Worm (Caenorhabditis elegans) whole organism, late embryonic: Measurements from ENCODE around the gene ser-1.

Experiments
- C38D4.7 ChIP-seq: fragments of 200-800 bp; sonication (Bioruptor generic); optimal IDR thresholded peaks from 2 replicates; lab custom pipeline; 2018; ENCODE audit warnings: mild to moderate bottlenecking, missing genetic modification characterization, moderate library complexity, missing compliant biosample characterization
- ama-1 ChIP-seq: fragments of 150-350 bp; optimal IDR thresholded peaks from 2 replicates; lab custom pipeline; 2014
- ceh-18 ChIP-seq: sonication (generic microtip); optimal IDR thresholded peaks from 2 replicates; lab custom pipeline; 2016; ENCODE audit warnings: missing genetic modification characterization, missing compliant biosample characterization
- ceh-19 ChIP-seq: fragments of 200-800 bp; sonication (Bioruptor generic); optimal IDR thresholded peaks from 2 replicates; lab custom pipeline; 2018; ENCODE audit warnings: mild to moderate bottlenecking, missing genetic modification characterization, missing compliant biosample characterization
- ceh-22 ChIP-seq: sonication (generic microtip); optimal IDR thresholded peaks from 2 replicates; lab custom pipeline; 2017; ENCODE audit warnings: missing biosample characterization, missing genetic modification characterization
- ceh-31 ChIP-seq: sonication (generic microtip); optimal IDR thresholded peaks from 2 replicates; lab custom pipeline; 2016; ENCODE audit warnings: missing genetic modification characterization, missing compliant biosample characterization
- ceh-34 ChIP-seq: sonication (generic microtip); optimal IDR thresholded peaks from 2 replicates; lab custom pipeline; 2016; ENCODE audit warnings: mild to moderate bottlenecking, missing genetic modification characterization, missing compliant biosample characterization
- ceh-45 ChIP-seq: fragments of 200-800 bp; sonication (Bioruptor generic); IDR thresholded peaks from 2 replicates; pipeline ENCODE4 v1.3.6; 2022; ENCODE audit warnings: missing genetic modification reagents, missing genetic modification characterization, missing compliant biosample characterization
- ceh-6 ChIP-seq: fragments of 200-800 bp; sonication (Bioruptor generic); optimal IDR thresholded peaks from 2 replicates; lab custom pipeline; 2018; ENCODE audit warnings: mild to moderate bottlenecking, missing genetic modification characterization, missing compliant biosample characterization
- che-1 ChIP-seq: sonication (generic microtip); optimal IDR thresholded peaks from 2 replicates; lab custom pipeline; 2016; ENCODE audit warnings: mild to moderate bottlenecking, missing genetic modification characterization, missing compliant biosample characterization
- fax-1 ChIP-seq: sonication (generic microtip); optimal IDR thresholded peaks from 2 replicates; lab custom pipeline; 2016; ENCODE audit warnings: missing genotype, missing genetic modification characterization, missing compliant biosample characterization
- gmeb-2 ChIP-seq: sonication (generic microtip); optimal IDR thresholded peaks from 2 replicates; lab custom pipeline; 2016; ENCODE audit warnings: missing genetic modification characterization, inconsistent platforms, missing compliant biosample characterization
- hlh-13 ChIP-seq: fragments of 200-800 bp; sonication (Bioruptor generic); optimal IDR thresholded peaks from 2 replicates; lab custom pipeline; 2018; ENCODE audit warnings: mild to moderate bottlenecking, missing genetic modification characterization, missing compliant biosample characterization
- hlh-15 ChIP-seq: sonication (generic microtip); optimal IDR thresholded peaks from 2 replicates; lab custom pipeline; 2016; ENCODE audit warnings: missing genetic modification characterization, missing compliant biosample characterization
- nfya-1 ChIP-seq: sonication (generic microtip); optimal IDR thresholded peaks from 2 replicates; lab custom pipeline; 2017; ENCODE audit warnings: missing genetic modification characterization, mild to moderate bottlenecking, missing compliant biosample characterization, antibody characterized with exemption, moderate library complexity
- nhr-232 ChIP-seq: sonication (generic microtip); optimal IDR thresholded peaks from 2 replicates; lab custom pipeline; 2016; ENCODE audit warnings: missing genetic modification characterization, missing compliant biosample characterization
- pag-3 ChIP-seq: sonication (generic microtip); optimal IDR thresholded peaks from 2 replicates; lab custom pipeline; 2016; ENCODE audit warnings: missing compliant biosample characterization, missing genetic modification characterization, borderline replicate concordance
- pat-9 ChIP-seq: fragments of 200-800 bp; sonication (Bioruptor generic); optimal IDR thresholded peaks from 2 replicates; lab custom pipeline; 2018; ENCODE audit warnings: mild to moderate bottlenecking, missing genetic modification characterization, moderate library complexity, missing compliant biosample characterization
- pax-1 ChIP-seq: fragments of 150-350 bp; optimal IDR thresholded peaks from 2 replicates; lab custom pipeline; 2014; ENCODE audit warnings: missing biosample characterization, missing genetic modification characterization
- pros-1 ChIP-seq: fragments of 150-350 bp; optimal IDR thresholded peaks from 2 replicates; lab custom pipeline; 2014; ENCODE audit warnings: missing biosample characterization, missing genetic modification reagents, missing genetic modification characterization
- ref-2 ChIP-seq: sonication (generic microtip); optimal IDR thresholded peaks from 2 replicates; lab custom pipeline; 2016; ENCODE audit warnings: missing genetic modification characterization, missing compliant biosample characterization
- rnt-1 ChIP-seq: sonication (generic microtip); optimal IDR thresholded peaks from 2 replicates; lab custom pipeline; 2016; ENCODE audit warnings: missing genetic modification characterization, missing compliant biosample characterization
- sdc-2 ChIP-seq: sonication (generic microtip); optimal IDR thresholded peaks from 2 replicates; lab custom pipeline; 2016; ENCODE audit warnings: missing genotype, missing genetic modification characterization, missing compliant biosample characterization
- sox-2 ChIP-seq: fragments of 200-800 bp; sonication (Bioruptor generic); IDR thresholded peaks from 2 replicates; pipeline ENCODE4 v1.3.6; 2022; ENCODE audit warnings: missing genetic modification reagents, missing genetic modification characterization, missing compliant biosample characterization
- sox-4 ChIP-seq: sonication (generic microtip); optimal IDR thresholded peaks from 2 replicates; lab custom pipeline; 2017; ENCODE audit warnings: mild to moderate bottlenecking, missing genetic modification characterization, inconsistent platforms, missing compliant biosample characterization
- syd-9 ChIP-seq: sonication (generic microtip); optimal IDR thresholded peaks from 2 replicates; lab custom pipeline; 2016; ENCODE audit warnings: mild to moderate bottlenecking, missing genetic modification characterization, moderate library complexity, missing compliant biosample characterization
- tbx-2 ChIP-seq: sonication (generic microtip); optimal IDR thresholded peaks from 2 replicates; lab custom pipeline; 2016; ENCODE audit warnings: missing genetic modification characterization, missing compliant biosample characterization
- ttx-3 ChIP-seq: sonication (generic microtip); optimal IDR thresholded peaks from 2 replicates; lab custom pipeline; 2016; ENCODE audit warnings: missing genetic modification reagents, missing genetic modification characterization, missing compliant biosample characterization
- unc-3 ChIP-seq, 2 experiments: fragments of 200-800 bp in 1 of 2; sonication (Bioruptor generic) in 1 of 2; sonication (generic microtip) in 1 of 2; conservative IDR thresholded peaks in 1 of 2; optimal IDR thresholded peaks in 1 of 2; 2 replicates each; pipeline versions ENCODE4 v1.3.6 to Lab custom; 2016 to 2022; ENCODE audit warnings: missing compliant biosample characterization in 2 of 2, missing genetic modification characterization in 2 of 2, missing genetic modification reagents in 1 of 2
- unc-42 ChIP-seq: sonication (generic microtip); optimal IDR thresholded peaks from 2 replicates; lab custom pipeline; 2016; ENCODE audit warnings: missing genotype, missing genetic modification characterization, missing compliant biosample characterization
- unc-55 ChIP-seq: sonication (generic microtip); optimal IDR thresholded peaks from 2 replicates; lab custom pipeline; 2017; ENCODE audit warnings: missing biosample characterization, missing genetic modification reagents, missing genetic modification characterization

Gene ser-1

ce11 chrX:16590803-16591202, 11.3 kb downstream of the ser-1 start (continued):
- TF ChIP-seq ttx-3 (tag; lab: Kevin White, UChicago) (peak; percentile 12), che-1 (tag; lab: Kevin White, UChicago) (peak; percentile 69), ref-2 (peak; percentile 63), sox-4 (peak; percentile 28), ceh-34 (tag; lab: Kevin White, UChicago) (peak; percentile 22), hlh-13 (GFP tag; lab: Kevin White, UChicago) (peak; percentile 38), ceh-45 (GFP tag; lab: Robert Waterston, UW) (no peak), rnt-1 (tag; lab: Kevin White, UChicago) (peak; percentile 32), sox-2 (peak; percentile 9; the same call in 1 of the 2 replicates), sdc-2 (tag; lab: Kevin White, UChicago) (peak; percentile 80), pros-1 (tag; lab: Kevin White, UChicago) (peak; percentile 22), gmeb-2 (tag; lab: Kevin White, UChicago) (peak; percentile 48), fax-1 (tag; lab: Kevin White, UChicago) (peak; percentile 59), unc-3 (GFP tag; conservative IDR thresholded peaks at IDR 0.05; lab: Robert Waterston, UW) (peak; percentile 63), unc-3 (tag; optimal IDR thresholded peaks at IDR 0.05; lab: Kevin White, UChicago) (no peak), ceh-6 (peak; percentile 68), nfya-1 (tag; lab: Kevin White, UChicago) (peak; percentile 38), hlh-15 (tag; lab: Kevin White, UChicago) (no peak), pat-9 (tag; lab: Kevin White, UChicago) (peak; percentile 58)

- TF ChIP-seq ceh-31 (tag; lab: Kevin White, UChicago) (no peak), pag-3 (tag; lab: Kevin White, UChicago) (no peak), ceh-18 (no peak), ceh-6 (no peak), ceh-19 (GFP tag; lab: Kevin White, UChicago) (peak; percentile 28), pat-9 (tag; lab: Kevin White, UChicago) (no peak), ceh-34 (tag; lab: Kevin White, UChicago) (peak; percentile 94), nfya-1 (tag; lab: Kevin White, UChicago) (no peak), unc-55 (no peak), pros-1 (tag; lab: Kevin White, UChicago) (peak; percentile 18), nhr-232 (tag; lab: Kevin White, UChicago) (no peak)
These were observed 12.0 kb downstream of the ser-1 start for ce11 chrX:16591533-16591932.

ce11 chrX:16594931-16595330, 15.4 kb downstream of the ser-1 start, which contains the start of gene cdh-9:
cdh-9 (plus strand) TSS chrX:16595231.
- TF ChIP-seq ceh-22 (tag; lab: Kevin White, UChicago) (no peak), tbx-2 (tag; lab: Kevin White, UChicago) (peak; percentile 2), ceh-45 (GFP tag; lab: Robert Waterston, UW) (no peak), ama-1 (lab: Kevin White, UChicago) (no peak)
- TF ChIP-seq, all 69 proteins: peak for 1

- TF ChIP-seq C38D4.7 (GFP tag; lab: Kevin White, UChicago) (peak; percentile 10), syd-9 (no peak), pax-1 (tag; lab: Kevin White, UChicago) (no peak), ceh-19 (GFP tag; lab: Kevin White, UChicago) (no peak), nfya-1 (tag; lab: Kevin White, UChicago) (peak; percentile 5), pat-9 (tag; lab: Kevin White, UChicago) (no peak), unc-42 (tag; lab: Kevin White, UChicago) (peak; percentile 88), unc-3 (GFP tag; conservative IDR thresholded peaks at IDR 0.05; lab: Robert Waterston, UW) (no peak), unc-3 (tag; optimal IDR thresholded peaks at IDR 0.05; lab: Kevin White, UChicago) (no peak)
These were observed 16.2 kb downstream of the ser-1 start for ce11 chrX:16595522-16596282.
